Fruit fly (Drosophila melanogaster): ENCODE measurements around the gene Lectin-galC1.

The Lectin-galC1 gene

dm6 chr2L:19453381-19453780 is 36.1 kb downstream of the Lectin-galC1 start, which contains the start of gene Top2 (continued):
- peak; percentile 100 for TF ChIP-seq CG17802 (tag; optimal IDR thresholded peaks at IDR 0.05)
- no peak for TF ChIP-seq Hey (tag; optimal IDR thresholded peaks at IDR 0.05)
- TF ChIP-seq Elba2 (GFP tag; optimal IDR thresholded peaks at IDR 0.05): peak; percentile 4
- peak; percentile 30 for TF ChIP-seq CG9817 (tag; optimal IDR thresholded peaks at IDR 0.05)
- no peak for TF ChIP-seq crc (GFP tag; optimal IDR thresholded peaks at IDR 0.05)
- TF ChIP-seq CG12236 (GFP tag; optimal IDR thresholded peaks at IDR 0.05): no peak
- TF ChIP-seq CG14860 (GFP tag; IDR thresholded peaks at IDR 0.05; ENCODE audit: partially characterized antibody): peak; percentile 77
- TF ChIP-seq ems (GFP tag; optimal IDR thresholded peaks at IDR 0.05): peak; percentile 29
- no peak for TF ChIP-seq CG11696 (GFP tag; IDR thresholded peaks at IDR 0.05)

DNA sequence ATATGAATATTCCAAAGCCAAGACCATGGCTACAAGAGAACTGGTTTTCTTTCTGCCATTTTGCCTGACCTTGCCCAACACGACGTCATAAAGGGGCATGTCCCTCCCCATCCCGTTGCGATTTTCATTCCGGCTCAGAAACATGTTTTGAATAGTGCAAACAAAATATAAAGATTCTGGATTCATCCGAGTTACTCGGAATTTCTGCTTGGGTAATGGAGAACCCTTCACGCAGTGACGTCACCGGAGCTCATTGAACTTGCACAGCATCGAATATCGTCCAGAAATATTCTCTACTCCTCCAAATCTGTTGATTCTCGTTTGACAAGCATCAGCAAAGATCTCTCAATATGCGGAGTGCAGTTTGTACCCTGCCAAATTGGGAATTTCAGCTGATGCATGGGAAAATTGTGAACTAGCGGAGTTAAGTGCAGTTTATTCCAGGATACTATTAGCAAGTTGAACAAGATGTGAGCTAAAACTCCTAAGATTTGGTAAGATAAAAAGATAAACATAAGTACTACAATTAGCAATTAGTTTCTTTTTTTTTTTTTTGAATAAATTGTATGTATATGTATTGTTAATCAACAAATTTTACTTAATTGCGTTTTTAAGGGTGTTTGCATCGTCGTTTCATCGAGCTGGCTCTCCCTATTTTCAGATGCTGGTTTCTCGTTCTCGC is 37.0 kb downstream of the Lectin-galC1 start, which contains the start of gene CG10026:
CG10026 (plus strand) TSS at position 187 of the 682 bp plus-strand sequence.
- TF ChIP-seq stc (GFP tag; IDR thresholded peaks at IDR 0.05): no peak
- TF ChIP-seq CG2678 (tag; optimal IDR thresholded peaks at IDR 0.05): no peak
- no peak for TF ChIP-seq Dref (GFP tag; IDR thresholded peaks at IDR 0.05)
- no peak for TF ChIP-seq eve (GFP tag; optimal IDR thresholded peaks at IDR 0.05)
- TF ChIP-seq Ada2b (GFP tag; IDR thresholded peaks at IDR 0.05): no peak
- TF ChIP-seq D19A (tag; optimal IDR thresholded peaks at IDR 0.05): peak; percentile 89
- TF ChIP-seq CG3995 (GFP tag; optimal IDR thresholded peaks at IDR 0.05): no peak
- no peak for TF ChIP-seq CoRest (tag; optimal IDR thresholded peaks at IDR 0.05)
- TF ChIP-seq corto (GFP tag; optimal IDR thresholded peaks at IDR 0.05): no peak
- TF ChIP-seq chinmo (GFP tag; IDR thresholded peaks at IDR 0.05; ENCODE audit: partially characterized antibody): 0 out of 4 replicates have a peak, but pooled peaks have one; percentile 45
- TF ChIP-seq CG6654 (GFP tag; optimal IDR thresholded peaks at IDR 0.05): no peak
- TF ChIP-seq B-H2 (GFP tag; optimal IDR thresholded peaks at IDR 0.05): no peak
- TF ChIP-seq CrebB (tag; optimal IDR thresholded peaks at IDR 0.05): no peak
- TF ChIP-seq sqz (GFP tag; optimal IDR thresholded peaks at IDR 0.05): no peak
- no peak for TF ChIP-seq NC2β (GFP tag; optimal IDR thresholded peaks at IDR 0.05)
- peak; percentile 15 for TF ChIP-seq nom (GFP tag; optimal IDR thresholded peaks at IDR 0.05)
- TF ChIP-seq CG15696 (tag; optimal IDR thresholded peaks at IDR 0.05): no peak
- no peak for TF ChIP-seq Jarid2 (GFP tag; optimal IDR thresholded peaks at IDR 0.05)
- no peak for TF ChIP-seq cato (GFP tag; optimal IDR thresholded peaks at IDR 0.05; ENCODE audit: borderline replicate concordance)
- TF ChIP-seq eyg (GFP tag; optimal IDR thresholded peaks at IDR 0.05): no peak
- no peak for TF ChIP-seq CG17328 (GFP tag; IDR thresholded peaks at IDR 0.05)
- TF ChIP-seq Hand (GFP tag; optimal IDR thresholded peaks at IDR 0.05): no peak
- TF ChIP-seq chm (GFP tag; IDR thresholded peaks at IDR 0.05): no peak
- no peak for TF ChIP-seq CG6683 (GFP tag; optimal IDR thresholded peaks at IDR 0.05)
- TF ChIP-seq az2 (GFP tag; optimal IDR thresholded peaks at IDR 0.05): no peak
- no peak for TF ChIP-seq ara (GFP tag; IDR thresholded peaks at IDR 0.05)
- peak; percentile 23 for TF ChIP-seq sens (GFP tag)

dm6 chr2L:19455209-19455608 is 38.0 kb downstream of the Lectin-galC1 start:
- 0 out of 2 replicates have a peak, but pooled peaks have one; percentile 23 for TF ChIP-seq nerfin-2 (GFP tag; IDR thresholded peaks at IDR 0.05; ENCODE audit: partially characterized antibody)
- no peak for TF ChIP-seq abd-A (tag; optimal IDR thresholded peaks at IDR 0.05)
- TF ChIP-seq org-1 (GFP tag; optimal IDR thresholded peaks at IDR 0.05): no peak
- no peak for TF ChIP-seq CG33557 (GFP tag; optimal IDR thresholded peaks at IDR 0.05)
- no peak for TF ChIP-seq D (optimal IDR thresholded peaks at IDR 0.05)
- TF ChIP-seq D (GFP tag; optimal IDR thresholded peaks at IDR 0.05): no peak
- no peak for TF ChIP-seq CG11695 (GFP tag; IDR thresholded peaks at IDR 0.05)
- TF ChIP-seq CG7745 (tag; optimal IDR thresholded peaks at IDR 0.05): no peak
- no peak for TF ChIP-seq Oli (tag; optimal IDR thresholded peaks at IDR 0.05)
- TF ChIP-seq CG13123 (GFP tag; optimal IDR thresholded peaks at IDR 0.05): no peak
- no peak for TF ChIP-seq Sox102F (GFP tag; optimal IDR thresholded peaks at IDR 0.05)
- TF ChIP-seq ewg (GFP tag; optimal IDR thresholded peaks at IDR 0.05): no peak
- TF ChIP-seq Hr78 (GFP tag; optimal IDR thresholded peaks at IDR 0.05): peak in 1 of 2 experiments; percentile 69

Measured in whole organism, embryonic.